Worm (Caenorhabditis elegans) whole organism, L1 larva: ENCODE data around the gene C54H2.4.

Experiments
- ceh-82 ChIP-seq, 3 experiments: fragments of 150-350 bp in 1 of 3; sonication (generic microtip) in 2 of 3; optimal IDR thresholded peaks; 2 replicates each; lab custom pipeline; 2014 to 2017; ENCODE audit warnings: missing biosample characterization in 3 of 3, missing genetic modification characterization in 3 of 3
- efl-1 ChIP-seq, 4 experiments: fragments of 150-350 bp; optimal IDR thresholded peaks in 3 of 4; peaks in 1 of 4; 1 replicate in 1 of 4; 2 replicates in 3 of 4; lab custom pipeline; 2014; ENCODE audit warnings: missing biosample characterization in 2 of 4, missing genetic modification characterization in 2 of 4, missing genetic modification reagents in 2 of 4
- elt-3 ChIP-seq, 6 experiments: fragments of 150-350 bp in 1 of 6; sonication (generic microtip); optimal IDR thresholded peaks; 2 replicates each; lab custom pipeline; 2017 to 2018; ENCODE audit warnings: missing biosample characterization in 6 of 6, missing genetic modification characterization in 6 of 6, inconsistent platforms in 1 of 6
- fkh-10 ChIP-seq: sonication (generic microtip); optimal IDR thresholded peaks from 2 replicates; lab custom pipeline; 2017; ENCODE audit warnings: missing biosample characterization, missing genetic modification reagents, missing genetic modification characterization
- lin-13 ChIP-seq: fragments of 150-350 bp; optimal IDR thresholded peaks from 2 replicates; lab custom pipeline; 2014; ENCODE audit warnings: missing biosample characterization, missing genetic modification reagents, missing genetic modification characterization
- mef-2 ChIP-seq: fragments of 150-350 bp; optimal IDR thresholded peaks from 2 replicates; lab custom pipeline; 2014; ENCODE audit warnings: missing biosample characterization, missing genetic modification characterization
- nhr-237 ChIP-seq: fragments of 150-350 bp; optimal IDR thresholded peaks from 2 replicates; lab custom pipeline; 2014; ENCODE audit warnings: missing biosample characterization, missing genetic modification characterization
- nhr-76 ChIP-seq: sonication (generic microtip); optimal IDR thresholded peaks from 2 replicates; lab custom pipeline; 2017; ENCODE audit warnings: missing biosample characterization, missing genetic modification characterization
- snpc-4 ChIP-seq: fragments of 150-350 bp; optimal IDR thresholded peaks from 2 replicates; lab custom pipeline; 2014; ENCODE audit warnings: missing biosample characterization, missing genetic modification characterization
- ztf-11 ChIP-seq, 2 experiments: sonication (generic microtip); optimal IDR thresholded peaks; 2 replicates each; lab custom pipeline; 2016 to 2017; ENCODE audit warnings: missing genetic modification characterization in 2 of 2, missing biosample characterization in 1 of 2, missing compliant biosample characterization in 1 of 2

DNA sequence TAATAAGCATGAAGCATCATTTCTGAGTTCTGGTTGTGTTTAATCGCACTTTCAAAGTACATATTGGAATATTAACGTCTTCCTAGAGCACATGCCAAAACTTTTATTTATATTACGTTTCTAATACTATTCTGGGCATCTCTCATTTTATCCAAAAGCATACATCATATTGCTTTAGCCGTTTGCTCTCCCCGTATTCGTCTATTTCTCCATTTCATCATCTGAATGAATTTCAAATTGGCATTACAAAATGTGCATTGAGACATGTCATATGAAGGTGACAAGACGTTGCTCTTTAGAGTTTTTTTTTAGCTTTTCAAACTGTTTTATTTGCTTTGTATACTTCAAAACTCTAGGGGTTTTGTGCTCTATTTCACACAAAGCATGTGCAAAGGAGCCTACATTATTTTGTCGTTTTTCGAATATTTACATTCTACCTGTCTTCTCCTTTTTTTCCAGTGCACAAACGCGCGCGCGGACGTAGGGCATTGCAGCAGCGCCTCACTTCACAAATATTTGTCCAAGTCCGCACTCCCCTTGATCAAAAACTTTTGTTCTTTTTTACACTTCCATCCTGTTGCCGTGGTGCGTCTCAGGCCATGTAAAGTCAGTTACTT is 2.1 kb upstream of the C54H2.4 start:
- TF ChIP-seq fkh-10 (GFP tag; lab: Kevin White, UChicago) (no peak), mef-2 (tag; lab: Kevin White, UChicago) (no peak), elt-3 (tag; optimal IDR thresholded peaks at IDR 0.05; lab: Kevin White, UChicago) (no peak), ztf-11 (tag; optimal IDR thresholded peaks at IDR 0.05; lab: Kevin White, UChicago) (no peak), nhr-237 (tag; lab: Kevin White, UChicago) (no peak), nhr-76 (tag; lab: Kevin White, UChicago) (no peak), efl-1 (optimal IDR thresholded peaks at IDR 0.05; lab: Kevin White, UChicago) (no peak), efl-1 (GFP tag; optimal IDR thresholded peaks at IDR 0.05 in 1 of 2; lab: Kevin White, UChicago) (no peak), snpc-4 (tag; lab: Kevin White, UChicago) (no peak), lin-13 (GFP tag; lab: Kevin White, UChicago) (no peak), ceh-82 (tag; optimal IDR thresholded peaks at IDR 0.05; lab: Kevin White, UChicago) (no peak)
